Fruit fly (Drosophila melanogaster): ENCODE measurements around the gene hec.

Gene hec

DNA sequence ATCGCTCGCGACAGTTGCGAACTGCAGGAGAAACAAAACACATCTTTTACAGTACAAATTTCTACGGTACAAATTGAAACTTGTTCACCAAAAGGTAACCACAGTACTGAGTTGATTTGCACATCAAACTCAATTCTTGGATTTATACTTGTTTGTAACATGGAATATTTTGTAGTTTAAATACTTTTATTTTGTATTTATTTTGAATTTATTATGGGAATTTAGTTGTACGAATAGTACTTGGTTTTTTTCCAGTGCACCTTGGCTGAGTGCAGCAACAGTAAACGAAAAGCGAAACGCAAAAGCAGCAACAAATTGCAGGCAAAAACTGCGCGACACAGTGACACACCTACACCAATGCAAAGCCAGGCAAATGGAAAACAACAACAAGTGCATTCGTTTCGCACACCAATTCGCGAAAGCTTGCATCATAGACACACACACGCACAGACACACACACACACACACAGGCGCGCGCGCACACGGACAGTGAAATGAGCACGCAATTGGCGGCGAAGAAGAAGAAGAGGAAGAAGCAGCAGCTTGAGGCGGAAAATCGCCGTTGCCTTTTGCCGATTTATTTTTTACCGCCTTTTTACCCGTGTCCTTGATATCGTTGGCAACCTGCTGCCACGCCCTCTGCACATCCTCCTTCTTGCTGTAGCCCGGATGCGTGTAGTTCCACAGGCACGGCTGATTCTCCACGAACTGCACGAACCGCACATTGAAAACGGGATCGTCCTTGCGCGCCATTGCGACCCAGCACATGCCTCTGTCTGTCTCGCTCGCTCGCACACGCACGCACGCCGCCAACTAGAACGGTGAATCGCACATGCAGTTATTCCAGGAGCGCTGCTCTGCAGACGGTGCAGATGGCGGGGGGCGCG lies 52.0 kb downstream of the hec start (continued):
- TF ChIP-seq CG31441 (GFP tag; IDR thresholded peaks at IDR 0.05) (no peak), Drgx (GFP tag; IDR thresholded peaks at IDR 0.05) (peak; percentile 62), cg (GFP tag; optimal IDR thresholded peaks at IDR 0.05) (peak; percentile 56), sug (tag; optimal IDR thresholded peaks at IDR 0.05) (no peak), sens (GFP tag) (peak; percentile 68), CG30431 (GFP tag; optimal IDR thresholded peaks at IDR 0.05) (no peak), Hr39 (optimal IDR thresholded peaks at IDR 0.05) (peak; percentile 98), CG31224 (GFP tag; IDR thresholded peaks at IDR 0.05) (no peak), CG1832 (GFP tag; optimal IDR thresholded peaks at IDR 0.05) (peak; percentile 51), nom (GFP tag; optimal IDR thresholded peaks at IDR 0.05) (peak; percentile 53), CG8388 (GFP tag; optimal IDR thresholded peaks at IDR 0.05) (no peak)

dm6 chrX:12903099-12903616 lies 54.1 kb downstream of the hec start, which contains the start of gene Flad1:
Gene Flad1 (minus strand): TSS chrX:12903516.
- TF ChIP-seq CG34376 (GFP tag; optimal IDR thresholded peaks at IDR 0.05) (peak; percentile 48), CG1233 (GFP tag; optimal IDR thresholded peaks at IDR 0.05) (no peak), esg (GFP tag; conservative IDR thresholded peaks at IDR 0.05) (no peak), grn (GFP tag; optimal IDR thresholded peaks at IDR 0.05) (no peak), H15 (GFP tag; IDR thresholded peaks at IDR 0.05) (no peak), Oaz (GFP tag; IDR thresholded peaks at IDR 0.05) (no peak), CG14965 (GFP tag; optimal IDR thresholded peaks at IDR 0.05; ENCODE audit: borderline replicate concordance) (no peak), tin (GFP tag; optimal IDR thresholded peaks at IDR 0.05) (no peak), CG8388 (GFP tag; optimal IDR thresholded peaks at IDR 0.05) (no peak), NC2β (GFP tag; optimal IDR thresholded peaks at IDR 0.05) (no peak), CG7963 (GFP tag; IDR thresholded peaks at IDR 0.05; ENCODE audit: partially characterized antibody) (0 out of 3 replicates have a peak, but pooled peaks have one; percentile 34), Poxn (GFP tag; IDR thresholded peaks at IDR 0.05) (no peak), fd96Cb (tag; optimal IDR thresholded peaks at IDR 0.05) (no peak), ase (GFP tag; IDR thresholded peaks at IDR 0.05) (no peak), CG13287 (GFP tag; IDR thresholded peaks at IDR 0.05; ENCODE audit: partially characterized antibody) (peak; percentile 69), Jarid2 (GFP tag; optimal IDR thresholded peaks at IDR 0.05) (no peak), cwo (GFP tag; optimal IDR thresholded peaks at IDR 0.05) (no peak), CG18619 (GFP tag; optimal IDR thresholded peaks at IDR 0.05) (no peak), Chrac-16 (GFP tag; optimal IDR thresholded peaks at IDR 0.05) (no peak), stc (GFP tag; IDR thresholded peaks at IDR 0.05) (no peak), HLH54F (GFP tag; optimal IDR thresholded peaks at IDR 0.05) (no peak), sqz (GFP tag; optimal IDR thresholded peaks at IDR 0.05) (peak; percentile 68), CG4328 (GFP tag; optimal IDR thresholded peaks at IDR 0.05) (no peak), HmgD (GFP tag; optimal IDR thresholded peaks at IDR 0.05) (no peak), Dref (GFP tag; IDR thresholded peaks at IDR 0.05) (peak; percentile 73), Hr3 (GFP tag; optimal IDR thresholded peaks at IDR 0.05) (no peak), nerfin-2 (GFP tag; IDR thresholded peaks at IDR 0.05; ENCODE audit: partially characterized antibody) (peak; percentile 31; the same call in 1 of the 2 replicates), CG6254 (GFP tag; optimal IDR thresholded peaks at IDR 0.05) (no peak), CG7987 (GFP tag; optimal IDR thresholded peaks at IDR 0.05) (no peak), lmd (GFP tag; IDR thresholded peaks at IDR 0.05) (no peak), E2f2 (GFP tag; IDR thresholded peaks at IDR 0.05) (peak; percentile 86), sd (tag; optimal IDR thresholded peaks at IDR 0.05) (peak; percentile 34), CG15011 (GFP tag; optimal IDR thresholded peaks at IDR 0.05) (no peak), gcm (GFP tag; optimal IDR thresholded peaks at IDR 0.05) (no peak), Med (GFP tag) (peak; percentile 48), abd-A (tag; optimal IDR thresholded peaks at IDR 0.05) (peak; percentile 16), Doc3 (GFP tag; IDR thresholded peaks at IDR 0.05; ENCODE audit: partially characterized antibody) (0 out of 3 replicates have a peak, but pooled peaks have one; percentile 41), pros (GFP tag; optimal IDR thresholded peaks at IDR 0.05) (no peak)

Data from whole organism, embryonic.